Worm (Caenorhabditis elegans) whole organism, L2 larva: Measurements from ENCODE around the gene C35D10.3.

ENCODE experiments used
- C34F6.9 ChIP-seq: fragments of 150-350 bp; optimal IDR thresholded peaks from 2 replicates; lab custom pipeline; 2014; ENCODE audit warnings: missing biosample characterization, missing genetic modification characterization
- R02D3.7 ChIP-seq: fragments of 150-350 bp; optimal IDR thresholded peaks from 2 replicates; lab custom pipeline; 2014; ENCODE audit warnings: missing biosample characterization, missing genetic modification characterization
- ZK546.5 ChIP-seq: sonication (generic microtip); optimal IDR thresholded peaks from 2 replicates; lab custom pipeline; 2017; ENCODE audit warnings: missing biosample characterization, missing genetic modification characterization
- alr-1 ChIP-seq: fragments of 150-350 bp; optimal IDR thresholded peaks from 2 replicates; lab custom pipeline; 2014; ENCODE audit warnings: missing biosample characterization, missing genetic modification characterization
- blmp-1 ChIP-seq: sonication (generic microtip); optimal IDR thresholded peaks from 2 replicates; lab custom pipeline; 2017; ENCODE audit warnings: missing genetic modification characterization, mild to moderate bottlenecking, missing compliant biosample characterization, antibody characterized with exemption, moderate library complexity; ENCODE audit not compliant: insufficient read depth
- ceh-16 ChIP-seq: fragments of 150-350 bp; optimal IDR thresholded peaks from 2 replicates; lab custom pipeline; 2014; ENCODE audit warnings: missing biosample characterization, missing genetic modification characterization
- ceh-82 ChIP-seq: fragments of 150-350 bp; optimal IDR thresholded peaks from 2 replicates; lab custom pipeline; 2014; ENCODE audit warnings: missing biosample characterization, missing genetic modification characterization
- crh-2 ChIP-seq: sonication (generic microtip); optimal IDR thresholded peaks from 2 replicates; lab custom pipeline; 2017; ENCODE audit warnings: missing biosample characterization, missing genetic modification characterization
- dmd-4 ChIP-seq: sonication (generic microtip); optimal IDR thresholded peaks from 2 replicates; lab custom pipeline; 2017; ENCODE audit warnings: missing biosample characterization, missing genetic modification characterization
- elt-1 ChIP-seq: fragments of 150-350 bp; optimal IDR thresholded peaks from 2 replicates; lab custom pipeline; 2014; ENCODE audit warnings: missing biosample characterization, missing genetic modification characterization
- elt-3 ChIP-seq: sonication (generic microtip); optimal IDR thresholded peaks from 2 replicates; lab custom pipeline; 2017; ENCODE audit warnings: missing biosample characterization, missing genetic modification characterization
- fos-1 ChIP-seq: fragments of 150-350 bp; optimal IDR thresholded peaks from 2 replicates; lab custom pipeline; 2014; ENCODE audit warnings: missing biosample characterization, missing genetic modification characterization
- gmeb-1 ChIP-seq: fragments of 150-350 bp; optimal IDR thresholded peaks from 2 replicates; lab custom pipeline; 2014; ENCODE audit warnings: missing biosample characterization, missing genetic modification characterization
- lin-11 ChIP-seq: fragments of 150-350 bp; sonication (generic microtip); optimal IDR thresholded peaks from 2 replicates; lab custom pipeline; 2014; ENCODE audit warnings: missing biosample characterization, missing genetic modification characterization, inconsistent platforms, mixed read lengths
- lin-13 ChIP-seq: fragments of 150-350 bp; optimal IDR thresholded peaks from 2 replicates; lab custom pipeline; 2014; ENCODE audit warnings: missing biosample characterization, missing genetic modification reagents, missing genetic modification characterization
- lin-39 ChIP-seq: fragments of 150-350 bp; optimal IDR thresholded peaks from 2 replicates; lab custom pipeline; 2014; ENCODE audit warnings: missing biosample characterization, missing genetic modification reagents, missing genetic modification characterization
- lsy-2 ChIP-seq, 2 experiments: fragments of 150-350 bp in 1 of 2; sonication (generic microtip) in 1 of 2; optimal IDR thresholded peaks; 2 replicates each; lab custom pipeline; 2014 to 2017; ENCODE audit warnings: missing biosample characterization in 2 of 2, missing genetic modification characterization in 2 of 2
- mab-5 ChIP-seq: fragments of 150-350 bp; optimal IDR thresholded peaks from 2 replicates; lab custom pipeline; 2014; ENCODE audit warnings: missing biosample characterization, missing genetic modification characterization
- mbf-1 ChIP-seq: sonication (generic microtip); optimal IDR thresholded peaks from 2 replicates; lab custom pipeline; 2017; ENCODE audit warnings: missing biosample characterization, missing genetic modification characterization
- nhr-10 ChIP-seq: sonication (generic microtip); optimal IDR thresholded peaks from 2 replicates; lab custom pipeline; 2017; ENCODE audit warnings: missing biosample characterization, missing genetic modification characterization
- nhr-12 ChIP-seq: fragments of 150-350 bp; optimal IDR thresholded peaks from 2 replicates; lab custom pipeline; 2014; ENCODE audit warnings: missing biosample characterization, missing genetic modification characterization
- nhr-129 ChIP-seq: fragments of 150-350 bp; optimal IDR thresholded peaks from 2 replicates; lab custom pipeline; 2014; ENCODE audit warnings: missing biosample characterization, missing genetic modification characterization
- nhr-21 ChIP-seq: fragments of 150-350 bp; optimal IDR thresholded peaks from 2 replicates; lab custom pipeline; 2014; ENCODE audit warnings: missing biosample characterization, missing genetic modification characterization
- nhr-237 ChIP-seq: fragments of 150-350 bp; optimal IDR thresholded peaks from 2 replicates; lab custom pipeline; 2014; ENCODE audit warnings: missing biosample characterization, missing genetic modification characterization
- nhr-25 ChIP-seq: fragments of 150-350 bp; sonication (generic microtip); optimal IDR thresholded peaks from 3 replicates; lab custom pipeline; 2014; ENCODE audit warnings: missing biosample characterization, missing genetic modification characterization
- nhr-77 ChIP-seq: fragments of 150-350 bp; optimal IDR thresholded peaks from 2 replicates; lab custom pipeline; 2014; ENCODE audit warnings: missing biosample characterization, missing genetic modification characterization
- peb-1 ChIP-seq: fragments of 150-350 bp; optimal IDR thresholded peaks from 2 replicates; lab custom pipeline; 2014; ENCODE audit warnings: missing biosample characterization, missing genetic modification characterization
- skn-1 ChIP-seq: sonication (generic microtip); optimal IDR thresholded peaks from 2 replicates; lab custom pipeline; 2017; ENCODE audit warnings: missing biosample characterization, missing genetic modification characterization
- sma-3 ChIP-seq: sonication (generic microtip); optimal IDR thresholded peaks from 2 replicates; lab custom pipeline; 2016; ENCODE audit warnings: missing genetic modification reagents, missing genetic modification characterization, missing compliant biosample characterization
- sma-9 ChIP-seq, 2 experiments: fragments of 150-350 bp in 1 of 2; sonication (generic microtip) in 1 of 2; optimal IDR thresholded peaks; 2 replicates each; lab custom pipeline; 2014 to 2016; ENCODE audit warnings: missing genetic modification characterization in 2 of 2, mild to moderate bottlenecking in 1 of 2, missing biosample characterization in 1 of 2, missing compliant biosample characterization in 1 of 2, missing genetic modification reagents in 1 of 2, moderate library complexity in 1 of 2
- snpc-4 ChIP-seq: fragments of 150-350 bp; optimal IDR thresholded peaks from 2 replicates; lab custom pipeline; 2014; ENCODE audit warnings: missing biosample characterization, missing genetic modification characterization
- zag-1 ChIP-seq: fragments of 150-350 bp; optimal IDR thresholded peaks from 2 replicates; lab custom pipeline; 2014; ENCODE audit warnings: missing biosample characterization, missing genetic modification characterization
- ztf-1 ChIP-seq: fragments of 200-800 bp; sonication (Bioruptor generic); conservative IDR thresholded peaks from 2 replicates; pipeline ENCODE4 v1.3.6; 2022; ENCODE audit warnings: missing genetic modification characterization, missing compliant biosample characterization
- ztf-11 ChIP-seq: sonication (generic microtip); optimal IDR thresholded peaks from 2 replicates; lab custom pipeline; 2017; ENCODE audit warnings: missing biosample characterization, missing genetic modification characterization
- ztf-4 ChIP-seq: fragments of 150-350 bp; optimal IDR thresholded peaks from 2 replicates; lab custom pipeline; 2014; ENCODE audit warnings: missing biosample characterization, missing genetic modification characterization

C35D10.3 gene

ce11 chrIII:4868643-4869042 lies at the start of gene C35D10.3, which contains the start of gene msd-4:
Gene C35D10.3, plus strand, starts transcription at chrIII:4868921.
Gene msd-4, minus strand, starts transcription at chrIII:4868743.
- TF ChIP-seq lin-39, result no peak
- TF ChIP-seq R02D3.7 (tag; lab: Kevin White, UChicago), result no peak
- no peak for TF ChIP-seq nhr-10 (tag; lab: Kevin White, UChicago)
- no peak for TF ChIP-seq blmp-1 (tag; lab: Kevin White, UChicago)
- TF ChIP-seq ceh-82, result no peak

DNA sequence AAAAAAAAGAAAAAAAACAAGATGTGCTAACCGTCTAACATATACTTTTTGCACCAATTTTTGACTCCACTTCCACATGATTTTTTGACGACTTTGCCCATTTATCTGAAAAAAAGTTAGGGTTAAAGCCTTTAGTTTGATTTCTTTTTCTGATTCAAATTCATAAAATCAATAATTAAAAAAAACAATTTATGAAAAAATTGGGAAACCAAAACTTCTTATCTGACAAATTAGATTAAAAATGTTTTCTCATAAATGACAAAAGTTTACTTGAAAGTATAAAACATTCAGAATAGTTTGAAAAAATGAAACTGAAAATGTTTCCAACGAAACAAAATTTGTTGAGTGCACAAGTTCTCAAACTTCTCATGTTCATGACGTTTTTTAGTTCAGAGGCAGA lies 48.9 kb upstream of the C35D10.3 start, which contains the start of gene F26A1.7:
TSS of gene F26A1.7 (minus strand) at position 101 of the 400 bp plus-strand sequence.
- TF ChIP-seq lin-13 (GFP tag; lab: Kevin White, UChicago) (no peak), elt-3 (tag; lab: Kevin White, UChicago) (no peak), sma-9 (GFP tag; optimal IDR thresholded peaks at IDR 0.05; lab: Kevin White, UChicago) (no peak), sma-9 (tag; optimal IDR thresholded peaks at IDR 0.05; lab: Kevin White, UChicago) (no peak), nhr-77 (no peak), fos-1 (tag; lab: Kevin White, UChicago) (no peak), mab-5 (tag; lab: Kevin White, UChicago) (no peak), ceh-16 (tag; lab: Kevin White, UChicago) (no peak), ztf-11 (tag; lab: Kevin White, UChicago) (no peak), lin-11 (no peak), nhr-25 (tag; lab: Kevin White, UChicago) (no peak), lsy-2 (tag; optimal IDR thresholded peaks at IDR 0.05; lab: Kevin White, UChicago) (no peak), gmeb-1 (tag; lab: Kevin White, UChicago) (no peak), skn-1 (tag; lab: Kevin White, UChicago) (no peak), blmp-1 (tag; lab: Kevin White, UChicago) (no peak), nhr-237 (no peak), alr-1 (tag; lab: Kevin White, UChicago) (no peak), dmd-4 (no peak), nhr-12 (tag; lab: Kevin White, UChicago) (no peak), snpc-4 (tag; lab: Kevin White, UChicago) (no peak), zag-1 (no peak)

ce11 chrIII:4822140-4822539 lies 46.6 kb upstream of the C35D10.3 start, which contains the start of gene F26A1.8:
Gene F26A1.8, minus strand, starts transcription at chrIII:4822240.
- TF ChIP-seq ZK546.5 (tag; lab: Kevin White, UChicago) (no peak), ztf-4 (tag; lab: Kevin White, UChicago) (no peak), mbf-1 (tag; lab: Kevin White, UChicago) (no peak), snpc-4 (tag; lab: Kevin White, UChicago) (no peak), lin-13 (GFP tag; lab: Kevin White, UChicago) (no peak), lsy-2 (tag; optimal IDR thresholded peaks at IDR 0.05; lab: Kevin White, UChicago) (no peak), elt-1 (tag; lab: Kevin White, UChicago) (no peak), R02D3.7 (tag; lab: Kevin White, UChicago) (no peak), C34F6.9 (no peak), peb-1 (tag; lab: Kevin White, UChicago) (no peak), crh-2 (tag; lab: Kevin White, UChicago) (no peak), ztf-1 (GFP tag; lab: Robert Waterston, UW) (no peak)

ce11 chrIII:4826606-4827005 lies 42.1 kb upstream of the C35D10.3 start, which contains the start of gene F26A1.3:
Gene F26A1.3, plus strand, starts transcription at chrIII:4826906.
- TF ChIP-seq lsy-2 (tag; optimal IDR thresholded peaks at IDR 0.05; lab: Kevin White, UChicago) (no peak), nhr-129 (tag; lab: Kevin White, UChicago) (no peak), nhr-10 (tag; lab: Kevin White, UChicago) (no peak), sma-9 (GFP tag; optimal IDR thresholded peaks at IDR 0.05; lab: Kevin White, UChicago) (no peak), sma-9 (tag; optimal IDR thresholded peaks at IDR 0.05; lab: Kevin White, UChicago) (no peak), crh-2 (tag; lab: Kevin White, UChicago) (no peak), elt-1 (tag; lab: Kevin White, UChicago) (no peak), peb-1 (tag; lab: Kevin White, UChicago) (no peak), nhr-21 (tag; lab: Kevin White, UChicago) (no peak), blmp-1 (tag; lab: Kevin White, UChicago) (no peak), sma-3 (GFP tag; lab: Kevin White, UChicago) (no peak), lin-13 (GFP tag; lab: Kevin White, UChicago) (no peak)
